Fruit fly (Drosophila melanogaster): Measurements from ENCODE around the gene Zcchc7.

DNA sequence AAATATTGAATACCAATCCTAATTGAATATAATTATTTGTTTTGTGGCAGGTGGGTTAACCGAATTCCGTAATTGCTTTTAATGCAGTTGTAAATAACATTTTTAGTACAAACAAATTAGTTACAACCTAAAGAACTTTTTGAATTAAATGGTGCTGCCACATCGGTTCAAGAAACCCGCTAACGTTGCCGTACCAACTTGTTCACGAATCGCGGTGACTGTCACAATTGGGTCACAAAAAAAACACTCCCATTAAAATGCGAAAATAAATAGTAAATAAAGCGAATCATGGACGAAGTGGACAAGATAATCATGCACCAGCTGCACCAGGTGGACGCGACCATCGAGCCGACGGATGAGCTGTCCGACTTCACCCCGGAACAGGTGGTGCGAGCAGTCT lies 17.8 kb downstream of the Zcchc7 start, which contains the start of gene CG9951:
- TF ChIP-seq fd96Ca (GFP tag; IDR thresholded peaks at IDR 0.05) = no peak
- no peak for TF ChIP-seq Pif1B (GFP tag; optimal IDR thresholded peaks at IDR 0.05)
- no peak for TF ChIP-seq CG12605 (GFP tag; IDR thresholded peaks at IDR 0.05)
- no peak for TF ChIP-seq Snoo (tag; optimal IDR thresholded peaks at IDR 0.05)
- no peak for TF ChIP-seq CG9948 (tag; optimal IDR thresholded peaks at IDR 0.05)
- no peak for TF ChIP-seq Pif1A (GFP tag; optimal IDR thresholded peaks at IDR 0.05)
- TF ChIP-seq CG10348 (GFP tag; IDR thresholded peaks at IDR 0.05) = no peak
- TF ChIP-seq CG8159 (tag; optimal IDR thresholded peaks at IDR 0.05) = no peak

Data from whole organism, pupa.